Worm (Caenorhabditis elegans): ENCODE results near the gene hsp-17.
A peak's percentile ranks its signal among the peaks of the same experiment; 100 is the strongest.

Gene hsp-17

DNA sequence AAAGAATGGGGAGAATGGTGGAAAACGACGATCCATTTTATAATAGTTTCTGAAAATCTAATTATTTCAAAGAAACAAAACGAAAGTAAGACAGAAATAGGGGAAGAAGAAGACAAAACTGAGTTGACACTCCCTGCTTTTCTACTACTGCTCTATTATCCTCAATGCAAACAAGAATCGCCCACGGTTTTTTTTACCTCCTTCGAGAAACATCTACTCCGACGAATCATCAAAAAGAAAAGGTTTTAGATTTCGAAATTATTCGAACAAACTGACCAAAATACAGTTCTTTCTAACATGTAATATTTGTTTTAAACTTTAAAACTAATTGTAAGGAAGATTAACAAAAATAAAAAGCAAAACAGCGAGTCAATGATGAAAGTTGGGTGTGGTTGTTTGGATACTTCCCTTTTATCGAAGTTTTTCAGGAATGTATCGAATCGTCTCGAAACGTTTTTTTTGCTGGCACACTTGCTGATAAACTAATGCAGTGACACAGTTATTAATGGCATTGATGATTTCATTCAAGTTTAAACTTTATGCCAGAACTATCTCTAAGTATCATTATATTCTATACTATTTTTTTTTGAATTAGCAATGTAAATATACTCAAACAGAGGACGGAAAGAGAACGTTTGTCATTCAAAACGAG is at the start of gene hsp-17:
hsp-17 (minus strand) TSS at position 51 of the 652 bp plus-strand sequence.
- TF ChIP-seq him-1 (tag; optimal IDR thresholded peaks at IDR 0.05), result no peak
- TF ChIP-seq W03F9.2 (tag; optimal IDR thresholded peaks at IDR 0.05), result no peak
- TF ChIP-seq dao-5 (tag; optimal IDR thresholded peaks at IDR 0.05), result no peak

DNA sequence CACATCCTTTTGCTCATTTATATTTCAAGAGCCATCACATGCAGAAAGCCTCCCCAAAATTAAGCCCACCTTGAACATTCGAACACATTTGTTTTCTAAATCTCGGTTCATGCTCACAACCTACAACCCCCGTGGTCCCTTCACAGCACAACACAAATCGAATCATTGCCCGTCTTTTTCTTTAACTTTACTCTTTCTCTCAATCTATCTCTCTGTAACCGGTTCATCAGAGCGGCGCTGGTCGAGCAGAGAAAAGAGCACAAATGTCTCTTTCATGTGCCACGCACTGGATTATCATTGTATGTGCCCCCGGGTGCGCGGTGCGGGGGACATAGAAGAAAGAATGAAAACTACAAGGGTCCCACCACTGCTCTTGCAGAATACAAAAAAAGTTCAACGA is 49.6 kb upstream of the hsp-17 start:
- TF ChIP-seq W03F9.2 (tag; optimal IDR thresholded peaks at IDR 0.05), result no peak
- no peak for TF ChIP-seq him-1 (tag; optimal IDR thresholded peaks at IDR 0.05)
- TF ChIP-seq dao-5 (tag; optimal IDR thresholded peaks at IDR 0.05), result no peak

DNA sequence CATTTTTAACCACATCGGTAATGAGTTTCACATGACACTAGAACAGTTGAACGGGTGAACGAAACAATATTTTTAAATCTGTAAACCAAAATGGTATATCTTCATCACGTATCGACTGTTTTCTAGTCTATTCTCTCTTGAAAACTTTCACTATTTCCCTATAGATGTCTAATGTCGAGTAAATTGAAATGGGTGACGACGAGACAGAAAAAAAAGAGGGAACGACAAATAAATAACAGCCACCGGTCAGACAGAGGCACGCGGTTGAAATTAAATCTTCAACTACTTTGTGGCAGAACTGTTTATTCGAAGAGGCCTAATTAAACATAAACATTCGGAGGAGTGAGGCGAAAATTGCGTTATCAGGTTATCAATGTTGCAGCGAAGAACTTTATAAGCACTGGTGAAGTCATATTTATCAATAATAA is 48.7 kb upstream of the hsp-17 start:
- TF ChIP-seq W03F9.2 (tag; optimal IDR thresholded peaks at IDR 0.05), result no peak
- no peak for TF ChIP-seq him-1 (tag; optimal IDR thresholded peaks at IDR 0.05)
- no peak for TF ChIP-seq dao-5 (tag; optimal IDR thresholded peaks at IDR 0.05)

DNA sequence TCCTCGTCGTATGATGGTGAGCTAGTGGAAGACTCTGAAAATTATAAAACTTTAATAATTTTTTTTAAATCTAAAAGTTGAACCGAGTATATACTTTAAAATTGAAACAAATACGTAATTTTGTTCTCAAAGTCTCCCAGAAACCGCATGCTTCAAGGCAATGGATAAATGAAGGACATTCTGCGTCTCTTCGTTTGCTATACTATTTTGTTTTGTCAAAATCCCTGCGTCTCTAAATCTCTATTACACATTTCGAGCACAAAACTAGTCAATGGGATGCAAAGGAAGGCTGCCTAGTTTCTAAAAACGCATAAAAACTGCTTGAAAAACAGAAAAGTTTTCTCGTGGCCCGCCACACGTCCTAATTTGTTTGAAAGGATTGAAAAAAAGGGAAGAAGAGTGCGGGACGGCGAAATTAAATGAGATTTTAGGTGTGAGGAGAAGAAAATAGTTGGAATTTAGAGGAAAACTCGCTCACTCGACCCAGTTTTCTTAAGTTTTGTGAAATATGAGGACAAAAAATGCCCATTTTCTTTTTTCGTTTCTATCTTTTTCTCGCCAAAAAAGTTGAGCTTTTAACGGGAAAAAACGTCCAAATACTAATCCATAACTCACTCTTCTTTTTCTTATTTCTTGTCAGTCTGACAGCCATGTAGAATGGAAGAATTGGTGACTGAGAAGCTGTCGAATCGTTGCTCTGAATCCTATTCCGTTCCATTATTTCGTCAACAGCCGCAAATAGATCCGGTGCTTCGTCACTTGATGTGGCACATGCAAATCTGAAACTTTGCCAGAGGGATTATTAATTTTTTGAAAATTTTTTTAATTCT is 43.1 kb upstream of the hsp-17 start:
- TF ChIP-seq dao-5 (tag; optimal IDR thresholded peaks at IDR 0.05) (no peak), W03F9.2 (tag; optimal IDR thresholded peaks at IDR 0.05) (no peak), him-1 (tag; optimal IDR thresholded peaks at IDR 0.05) (no peak)

DNA sequence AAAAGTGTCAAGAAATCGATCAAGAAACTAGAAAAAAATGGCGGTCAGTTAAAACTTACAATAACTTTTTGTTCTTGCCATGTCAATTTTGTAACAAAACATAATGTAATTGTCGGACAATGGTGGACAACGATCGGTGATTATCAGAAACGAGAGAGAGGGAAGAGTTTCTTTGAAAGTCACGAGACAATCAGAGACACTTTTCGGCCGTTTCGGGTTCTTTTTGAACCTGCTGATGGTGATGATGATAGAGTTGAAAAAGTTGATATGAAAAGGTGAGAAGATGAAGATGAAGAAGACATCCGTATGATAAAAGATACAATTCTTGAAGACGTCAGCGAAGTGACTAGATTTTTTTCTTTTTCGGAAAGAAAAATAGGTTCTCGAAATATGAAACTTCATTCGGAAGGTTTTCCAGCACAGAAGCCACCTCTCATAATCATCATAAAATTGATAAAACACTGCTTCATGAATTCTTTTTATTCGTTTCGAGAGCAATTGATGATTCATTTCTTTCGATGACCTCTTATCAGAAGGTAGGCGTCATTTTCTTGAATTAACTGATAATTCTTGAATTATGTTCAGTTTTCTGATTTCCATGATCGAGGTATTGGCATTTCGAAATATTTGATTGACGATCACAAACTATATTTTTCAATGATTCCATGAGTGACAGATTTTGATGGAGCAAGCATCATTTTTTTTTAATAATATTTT is 41.2 kb upstream of the hsp-17 start:
- TF ChIP-seq W03F9.2 (tag; optimal IDR thresholded peaks at IDR 0.05), result no peak
- TF ChIP-seq him-1 (tag; optimal IDR thresholded peaks at IDR 0.05), result no peak
- TF ChIP-seq dao-5 (tag; optimal IDR thresholded peaks at IDR 0.05), result no peak

DNA sequence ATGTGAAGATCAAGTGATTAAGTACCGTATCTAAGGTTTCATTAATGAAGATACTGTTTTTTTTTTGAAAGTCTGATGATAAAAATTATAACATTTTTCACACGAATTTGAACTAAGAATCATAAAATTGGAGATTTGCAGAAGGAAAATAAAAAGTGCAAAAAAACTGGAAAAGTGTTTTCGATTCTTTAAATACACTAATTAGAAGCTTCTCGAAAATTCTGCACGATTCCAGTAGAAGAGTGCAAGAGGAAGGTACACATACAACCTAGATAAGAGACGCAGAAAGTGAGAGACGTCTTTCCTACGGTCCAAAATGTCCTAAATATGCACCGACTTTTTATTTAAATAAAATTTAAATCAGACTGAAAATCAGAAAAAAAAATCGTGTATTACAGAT is 40.5 kb upstream of the hsp-17 start:
- TF ChIP-seq W03F9.2 (tag; optimal IDR thresholded peaks at IDR 0.05), result no peak
- no peak for TF ChIP-seq dao-5 (tag; optimal IDR thresholded peaks at IDR 0.05)
- no peak for TF ChIP-seq him-1 (tag; optimal IDR thresholded peaks at IDR 0.05)

DNA sequence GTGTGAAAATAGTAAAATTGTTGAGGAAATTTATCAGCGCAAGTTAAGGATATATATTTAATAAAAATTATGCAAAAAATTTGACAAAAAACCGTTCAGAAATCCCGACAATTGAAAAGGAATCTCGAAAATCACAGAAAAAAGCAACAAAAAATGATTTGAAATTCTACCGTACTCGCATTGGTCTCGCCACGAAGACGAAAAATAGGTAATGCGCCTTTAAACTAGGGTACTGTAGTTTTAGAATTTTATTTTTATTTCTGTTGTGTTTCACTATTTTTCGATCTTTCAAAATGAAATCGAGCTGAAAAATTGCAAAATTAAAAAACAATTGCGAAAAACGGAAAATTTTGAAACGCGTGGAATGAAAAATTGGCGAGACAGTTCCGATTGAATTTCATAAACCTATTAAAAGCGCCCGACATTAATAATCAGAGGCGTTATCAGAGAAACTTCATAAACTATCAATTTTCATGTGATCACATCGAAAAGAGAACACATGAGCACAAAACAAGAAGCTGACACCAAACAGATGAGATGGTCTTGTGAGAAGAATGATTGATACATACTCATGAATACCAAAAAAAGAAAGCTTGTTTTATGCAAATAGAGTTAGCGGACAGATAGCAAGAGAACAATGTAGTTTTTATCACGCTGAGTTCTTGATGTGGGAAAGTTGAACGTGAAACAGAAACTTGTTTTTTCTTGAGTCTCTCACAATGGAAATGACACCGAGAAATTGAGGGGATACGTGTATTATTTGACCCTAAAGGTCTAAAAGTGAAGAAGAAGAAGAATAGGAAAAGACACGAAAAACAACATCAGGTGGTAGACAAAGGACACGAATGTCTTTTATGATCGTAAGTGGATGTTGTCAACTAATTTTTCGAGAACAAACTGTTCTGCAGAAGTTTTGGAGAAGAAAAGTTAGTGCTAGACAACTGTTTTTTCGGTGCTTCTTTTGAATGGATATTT is 39.4 kb upstream of the hsp-17 start:
- TF ChIP-seq dao-5 (tag; optimal IDR thresholded peaks at IDR 0.05) (no peak), W03F9.2 (tag; optimal IDR thresholded peaks at IDR 0.05) (no peak), him-1 (tag; optimal IDR thresholded peaks at IDR 0.05) (no peak)

DNA sequence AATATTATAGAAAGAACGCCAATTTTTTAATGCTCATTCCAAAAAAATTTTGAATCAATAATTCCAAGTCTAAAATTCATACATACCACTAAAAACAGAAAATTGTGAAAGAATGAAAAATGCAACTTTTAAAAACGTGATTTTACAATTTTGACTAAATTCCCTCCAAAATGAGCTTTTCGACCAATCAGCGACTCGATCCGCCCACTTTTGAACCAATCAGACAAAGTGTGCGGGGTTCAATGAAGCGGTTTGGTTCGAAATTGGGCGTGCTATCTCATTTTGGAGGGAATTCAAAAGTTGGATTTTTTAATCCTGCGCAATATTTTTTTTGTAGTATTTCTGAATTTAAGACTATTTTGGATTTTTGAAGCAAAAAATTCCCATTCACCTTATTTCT is 31.5 kb upstream of the hsp-17 start:
- TF ChIP-seq W03F9.2 (tag; optimal IDR thresholded peaks at IDR 0.05) (no peak), him-1 (tag; optimal IDR thresholded peaks at IDR 0.05) (no peak), dao-5 (tag; optimal IDR thresholded peaks at IDR 0.05) (no peak)

DNA sequence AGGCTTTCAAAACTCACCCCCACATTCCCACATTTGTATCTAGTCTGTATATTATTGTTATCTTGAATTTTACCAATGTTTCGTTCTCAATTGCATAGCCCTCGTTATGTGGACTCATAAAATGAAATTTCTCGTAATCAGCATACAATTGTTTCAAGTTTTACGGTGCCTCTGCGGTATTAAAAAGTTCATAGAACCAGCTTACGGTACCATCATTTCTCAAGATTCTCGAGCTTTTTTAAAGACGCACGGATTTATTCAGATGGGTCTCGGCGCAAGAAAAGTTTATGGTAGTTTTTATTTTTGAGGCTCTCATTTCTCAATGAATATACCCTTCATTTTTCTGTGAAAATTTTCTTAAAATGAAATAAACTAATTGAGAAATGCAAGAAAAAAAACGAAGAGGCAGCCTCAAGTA is 29.4 kb upstream of the hsp-17 start:
- TF ChIP-seq dao-5 (tag; optimal IDR thresholded peaks at IDR 0.05) (peak; percentile 51), him-1 (tag; optimal IDR thresholded peaks at IDR 0.05) (no peak)

DNA sequence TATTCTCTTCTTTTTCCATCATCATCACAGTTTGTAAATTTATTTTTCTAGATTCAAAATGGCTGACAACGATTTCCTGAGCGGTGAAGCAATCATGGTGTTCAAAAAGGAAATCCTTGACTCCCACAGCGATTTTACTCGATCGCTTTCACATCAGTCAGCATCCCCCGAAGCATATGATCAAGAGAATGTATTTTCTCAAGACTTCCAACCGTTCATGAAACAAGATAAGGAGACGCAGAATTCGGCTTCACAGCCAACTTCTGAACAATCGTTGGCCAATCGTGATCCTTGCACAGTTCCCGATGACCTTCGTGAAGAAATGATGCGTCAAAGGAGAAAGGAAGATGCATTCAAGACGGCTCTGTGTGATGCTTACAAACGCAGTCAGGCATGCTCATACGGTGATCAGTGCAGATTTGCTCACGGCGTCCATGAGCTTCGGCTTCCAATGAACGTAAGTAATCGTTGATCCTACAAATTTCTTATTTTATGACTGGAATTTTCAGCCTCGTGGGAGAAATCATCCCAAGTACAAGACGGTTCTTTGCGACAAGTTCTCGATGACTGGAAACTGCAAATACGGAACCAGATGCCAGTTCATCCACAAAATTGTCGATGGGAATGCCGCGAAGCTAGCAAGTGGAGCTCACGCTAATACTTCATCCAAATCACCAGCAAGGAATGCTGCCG is 28.5 kb upstream of the hsp-17 start, which contains the start of gene pos-1:
pos-1 (plus strand) TSS at position 51 of the 693 bp plus-strand sequence.
- TF ChIP-seq W03F9.2 (tag; optimal IDR thresholded peaks at IDR 0.05) (no peak), him-1 (tag; optimal IDR thresholded peaks at IDR 0.05) (no peak), dao-5 (tag; optimal IDR thresholded peaks at IDR 0.05) (no peak)

DNA sequence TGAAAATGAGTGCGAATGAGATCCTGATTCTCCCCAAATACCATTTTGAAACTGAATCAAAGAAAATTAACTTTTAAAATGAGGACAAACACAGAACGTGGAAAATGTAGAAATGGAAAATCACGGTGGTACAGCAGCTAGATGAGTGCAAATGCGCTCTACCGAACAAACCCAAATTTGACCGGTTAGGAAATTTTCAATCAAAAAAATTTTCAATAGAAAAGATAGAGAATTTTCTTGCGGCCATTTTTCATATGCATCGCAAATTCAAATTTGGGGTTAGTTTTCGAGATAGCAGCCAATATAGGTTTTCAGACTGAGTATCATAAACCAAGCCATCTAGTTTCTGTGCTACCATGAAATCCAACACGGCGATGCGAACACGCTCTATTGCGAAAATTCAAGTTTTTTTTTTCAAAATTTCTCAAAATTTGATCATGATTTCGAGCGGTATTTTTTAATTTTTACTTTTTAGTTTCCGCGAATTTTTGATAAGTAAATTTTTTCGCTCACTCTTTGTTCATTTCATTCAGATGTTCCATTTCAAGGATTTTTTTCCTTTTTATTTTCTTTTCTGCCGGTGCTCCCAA is 27.8 kb upstream of the hsp-17 start, which contains the start of gene vha-18:
vha-18 (minus strand) TSS at position 51 of the 590 bp plus-strand sequence.
- TF ChIP-seq W03F9.2 (tag; optimal IDR thresholded peaks at IDR 0.05) (no peak), him-1 (tag; optimal IDR thresholded peaks at IDR 0.05) (no peak), dao-5 (tag; optimal IDR thresholded peaks at IDR 0.05) (no peak)

DNA sequence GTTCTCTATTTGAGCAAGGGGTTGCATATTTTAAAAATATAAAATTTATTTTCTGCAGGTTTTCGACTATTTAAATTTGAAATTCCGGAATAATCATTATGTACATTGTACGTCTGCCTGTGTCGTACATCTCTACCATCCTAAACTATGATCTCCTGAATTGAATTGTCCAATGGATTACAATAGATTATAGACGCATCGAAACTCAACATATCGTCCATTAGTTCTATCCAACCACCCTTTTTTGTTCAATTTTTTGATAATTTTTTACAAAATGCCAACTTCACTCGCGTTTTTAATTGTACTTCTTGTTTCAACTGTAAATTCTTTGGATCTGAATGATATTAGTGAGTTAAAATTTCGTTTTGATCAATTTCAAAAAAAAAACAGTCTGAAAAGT is 24.7 kb upstream of the hsp-17 start, which contains the start of gene F52E1.2:
F52E1.2 (plus strand) TSS at position 190 of the 400 bp plus-strand sequence.
- no peak for TF ChIP-seq W03F9.2 (tag; optimal IDR thresholded peaks at IDR 0.05)
- TF ChIP-seq dao-5 (tag; optimal IDR thresholded peaks at IDR 0.05), result no peak
- TF ChIP-seq him-1 (tag; optimal IDR thresholded peaks at IDR 0.05), result no peak
